Fruit fly (Drosophila melanogaster) whole organism, embryonic: Measurements from ENCODE around the gene TkR86C.

Source experiments
- Adf1 ChIP-seq: fragments of 200-800 bp; sonication (Bioruptor generic); IDR thresholded peaks from 2 replicates; pipeline ENCODE4 v1.3.6; 2022; ENCODE audit warnings: missing biosample characterization, missing genetic modification characterization
- Atf-2 ChIP-seq: fragments of 200-800 bp; sonication (Bioruptor generic); optimal IDR thresholded peaks from 2 replicates; lab custom pipeline; 2016; ENCODE audit warnings: missing biosample characterization, missing genetic modification characterization
- Atf6 ChIP-seq: fragments of 200-800 bp; sonication (Bioruptor generic); IDR thresholded peaks from 2 replicates; pipeline ENCODE4 v1.3.6; 2022; ENCODE audit warnings: missing biosample characterization, missing genetic modification characterization
- BEAF-32 ChIP-seq: fragments of 200-800 bp; sonication (Bioruptor generic); optimal IDR thresholded peaks from 3 replicates; lab custom pipeline; 2017; ENCODE audit warnings: missing biosample characterization, missing genetic modification characterization, mild to moderate bottlenecking, moderate library complexity, missing genetic modification reagents
- Bgb ChIP-seq: fragments of 200-800 bp; sonication (Bioruptor generic); IDR thresholded peaks from 2 replicates; pipeline ENCODE4 v1.3.6; 2022; ENCODE audit warnings: missing biosample characterization, missing genetic modification characterization; ENCODE audit not compliant: partially characterized antibody
- CG11695 ChIP-seq: fragments of 200-800 bp; sonication (Bioruptor generic); IDR thresholded peaks from 3 replicates; pipeline ENCODE4 v1.3.6; 2022; ENCODE audit warnings: missing biosample characterization, missing genetic modification characterization
- CG11723 ChIP-seq: fragments of 200-800 bp; sonication (Bioruptor generic); optimal IDR thresholded peaks from 2 replicates; lab custom pipeline; 2017; ENCODE audit warnings: missing biosample characterization, mild to moderate bottlenecking, missing genetic modification characterization
- CG12071 ChIP-seq: fragments of 200-800 bp; sonication (Bioruptor generic); optimal IDR thresholded peaks from 3 replicates; lab custom pipeline; 2018; ENCODE audit warnings: missing biosample characterization, mild to moderate bottlenecking, missing genetic modification characterization
- CG13624 ChIP-seq: fragments of 200-800 bp; sonication (Bioruptor generic); optimal IDR thresholded peaks from 2 replicates; lab custom pipeline; 2016; ENCODE audit warnings: missing biosample characterization, missing genetic modification characterization
- CG14965 ChIP-seq: fragments of 200-800 bp; sonication (Bioruptor generic); optimal IDR thresholded peaks from 2 replicates; lab custom pipeline; 2016; ENCODE audit warnings: missing biosample characterization, missing genetic modification characterization, borderline replicate concordance
- CG15479 ChIP-seq: fragments of 200-800 bp; sonication (Bioruptor generic); optimal IDR thresholded peaks from 3 replicates; lab custom pipeline; 2019; ENCODE audit warnings: missing biosample characterization, mild to moderate bottlenecking, missing genetic modification characterization, moderate library complexity
- CG16813 ChIP-seq: fragments of 200-800 bp; sonication (Bioruptor generic); IDR thresholded peaks from 3 replicates; pipeline ENCODE4 v1.3.6; 2022; ENCODE audit warnings: missing biosample characterization, missing genetic modification characterization; ENCODE audit not compliant: partially characterized antibody
- CG1792 ChIP-seq: fragments of 200-800 bp; sonication (Bioruptor generic); optimal IDR thresholded peaks from 2 replicates; lab custom pipeline; 2016; ENCODE audit warnings: missing biosample characterization, missing genetic modification characterization
- CG31224 ChIP-seq: fragments of 200-800 bp; sonication (Bioruptor generic); IDR thresholded peaks from 2 replicates; pipeline ENCODE4 v1.3.6; 2022; ENCODE audit warnings: missing biosample characterization, missing genetic modification characterization
- CG34224 ChIP-seq: fragments of 200-800 bp; sonication (Bioruptor generic); IDR thresholded peaks from 3 replicates; pipeline ENCODE4 v1.3.6; 2022; ENCODE audit warnings: missing biosample characterization, missing genetic modification characterization; ENCODE audit not compliant: partially characterized antibody
- CG3726 ChIP-seq: fragments of 200-800 bp; sonication (Bioruptor generic); IDR thresholded peaks from 3 replicates; pipeline ENCODE4, ENCODE4 v1.3.6; 2022; ENCODE audit warnings: missing biosample characterization, missing genetic modification characterization
- CG4282 ChIP-seq: fragments of 200-800 bp; sonication (Bioruptor generic); optimal IDR thresholded peaks from 2 replicates; lab custom pipeline; 2016; ENCODE audit warnings: missing biosample characterization, missing genetic modification characterization
- CG4730 ChIP-seq: fragments of 200-800 bp; sonication (Bioruptor generic); IDR thresholded peaks from 2 replicates; pipeline ENCODE4 v1.3.6; 2022; ENCODE audit warnings: missing biosample characterization, missing genetic modification characterization
- CG6272 ChIP-seq: fragments of 200-800 bp; sonication (Bioruptor generic); IDR thresholded peaks from 2 replicates; pipeline ENCODE4 v1.3.6; 2022; ENCODE audit warnings: missing biosample characterization, missing genetic modification characterization
- CG6683 ChIP-seq: fragments of 200-800 bp; sonication (Bioruptor generic); optimal IDR thresholded peaks from 2 replicates; lab custom pipeline; 2017; ENCODE audit warnings: missing biosample characterization, mild to moderate bottlenecking, missing genetic modification characterization, missing genetic modification reagents
- CG7271 ChIP-seq: fragments of 200-800 bp; sonication (Bioruptor generic); optimal IDR thresholded peaks from 2 replicates; lab custom pipeline; 2018; ENCODE audit warnings: missing biosample characterization, mild to moderate bottlenecking, missing genetic modification characterization, moderate library complexity
- CG8388 ChIP-seq: fragments of 200-800 bp; sonication (Bioruptor generic); optimal IDR thresholded peaks from 2 replicates; lab custom pipeline; 2019; ENCODE audit warnings: missing biosample characterization, mild to moderate bottlenecking, missing genetic modification characterization, moderate library complexity
- CG8765 ChIP-seq: fragments of 200-800 bp; sonication (Bioruptor generic); IDR thresholded peaks from 2 replicates; pipeline ENCODE4 v1.3.6; 2022; ENCODE audit warnings: missing biosample characterization, missing genetic modification characterization
- CG9609 ChIP-seq: fragments of 200-800 bp; sonication (Bioruptor generic); optimal IDR thresholded peaks from 3 replicates; lab custom pipeline; 2016; ENCODE audit warnings: missing biosample characterization, missing genetic modification characterization
- CG9727 ChIP-seq: fragments of 200-800 bp; sonication (Bioruptor generic); optimal IDR thresholded peaks from 3 replicates; lab custom pipeline; 2017; ENCODE audit warnings: missing biosample characterization, mild to moderate bottlenecking, missing genetic modification characterization
- CoRest ChIP-seq: fragments of 200-800 bp; sonication (Bioruptor generic); optimal IDR thresholded peaks from 3 replicates; lab custom pipeline; 2018; ENCODE audit warnings: missing biosample characterization, mild to moderate bottlenecking, missing genetic modification characterization, moderate library complexity
- Gug ChIP-seq: fragments of 200-800 bp; sonication (Bioruptor generic); IDR thresholded peaks from 4 replicates; pipeline ENCODE4 v1.3.6; 2022; ENCODE audit warnings: missing biosample characterization, missing genetic modification characterization
- Lpt ChIP-seq: fragments of >200 bp; optimal IDR thresholded peaks from 2 replicates; lab custom pipeline; 2018; ENCODE audit warnings: missing biosample characterization, missing genetic modification characterization
- Mes4 ChIP-seq: fragments of 200-800 bp; sonication (Bioruptor generic); optimal IDR thresholded peaks from 2 replicates; lab custom pipeline; 2016; ENCODE audit warnings: missing biosample characterization, missing genetic modification characterization
- Mrtf ChIP-seq: fragments of 200-800 bp; sonication (Bioruptor generic); IDR thresholded peaks from 3 replicates; pipeline ENCODE4 v1.3.6; 2022; ENCODE audit warnings: missing biosample characterization, missing genetic modification characterization
- Nf-YB ChIP-seq: fragments of 200-800 bp; sonication (Bioruptor generic); optimal IDR thresholded peaks from 3 replicates; lab custom pipeline; 2019; ENCODE audit warnings: missing biosample characterization, mild to moderate bottlenecking, missing genetic modification characterization, moderate library complexity
- Side ChIP-seq: fragments of 200-800 bp; sonication (Bioruptor generic); optimal IDR thresholded peaks from 2 replicates; lab custom pipeline; 2016; ENCODE audit warnings: missing biosample characterization, missing genetic modification characterization
- Stat92E ChIP-seq, 3 experiments: fragments of >200 bp in 2 of 3; fragments of 200-800 bp in 1 of 3; sonication (Bioruptor generic) in 1 of 3; optimal IDR thresholded peaks; 2 replicates each; lab custom pipeline; 2017 to 2019; ENCODE audit warnings: missing biosample characterization in 3 of 3, missing genetic modification characterization in 3 of 3, mild to moderate bottlenecking in 1 of 3, moderate library complexity in 1 of 3
- Taf1 ChIP-seq: fragments of 200-800 bp; sonication (Bioruptor generic); IDR thresholded peaks from 2 replicates; pipeline ENCODE4 v1.3.6; 2022; ENCODE audit warnings: missing biosample characterization, missing genetic modification characterization
- ap ChIP-seq: fragments of 200-800 bp; sonication (Bioruptor generic); IDR thresholded peaks from 2 replicates; pipeline ENCODE4 v1.3.6; 2022; ENCODE audit warnings: missing biosample characterization, missing genetic modification characterization
- disco-r ChIP-seq: fragments of 200-800 bp; sonication (Bioruptor generic); optimal IDR thresholded peaks from 2 replicates; lab custom pipeline; 2016; ENCODE audit warnings: missing biosample characterization, missing genetic modification characterization
- dm ChIP-seq: fragments of 200-800 bp; sonication (Bioruptor generic); optimal IDR thresholded peaks from 3 replicates; lab custom pipeline; 2016; ENCODE audit warnings: missing biosample characterization, missing genetic modification characterization
- en ChIP-seq: fragments of 200-800 bp; sonication (Bioruptor generic); optimal IDR thresholded peaks from 2 replicates; lab custom pipeline; 2016; ENCODE audit warnings: missing biosample characterization, missing genetic modification characterization
- eve ChIP-seq, 2 experiments: fragments of >200 bp; optimal IDR thresholded peaks; 2 replicates each; lab custom pipeline; 2017; ENCODE audit warnings: missing biosample characterization in 2 of 2, missing genetic modification characterization in 2 of 2
- fu2 ChIP-seq: fragments of 200-800 bp; sonication (Bioruptor generic); optimal IDR thresholded peaks from 2 replicates; lab custom pipeline; 2016; ENCODE audit warnings: missing biosample characterization, missing genetic modification characterization
- gt ChIP-seq: fragments of 200-800 bp; sonication (Bioruptor generic); IDR thresholded peaks from 2 replicates; pipeline ENCODE4 v1.3.6; 2022; ENCODE audit warnings: missing biosample characterization, missing genetic modification characterization
- hth ChIP-seq: fragments of >200 bp; optimal IDR thresholded peaks from 2 replicates; lab custom pipeline; 2017; ENCODE audit warnings: inconsistent platforms
- kay ChIP-seq: fragments of 200-800 bp; sonication (Bioruptor generic); optimal IDR thresholded peaks from 2 replicates; lab custom pipeline; 2016; ENCODE audit warnings: missing biosample characterization, missing genetic modification characterization
- lola ChIP-seq, 3 experiments: fragments of >200 bp in 2 of 3; fragments of 200-800 bp in 1 of 3; sonication (Bioruptor generic) in 1 of 3; optimal IDR thresholded peaks; 2 replicates each; lab custom pipeline; 2017 to 2019; ENCODE audit warnings: missing biosample characterization in 3 of 3, missing genetic modification characterization in 3 of 3, mild to moderate bottlenecking in 1 of 3, moderate library complexity in 1 of 3
- mld ChIP-seq: fragments of 200-800 bp; sonication (Bioruptor generic); IDR thresholded peaks from 3 replicates; pipeline ENCODE4 v1.3.6; 2022; ENCODE audit warnings: missing biosample characterization, missing genetic modification characterization; ENCODE audit not compliant: partially characterized antibody
- pfk ChIP-seq: fragments of 200-800 bp; sonication (Bioruptor generic); optimal IDR thresholded peaks from 2 replicates; lab custom pipeline; 2018; ENCODE audit warnings: missing biosample characterization, mild to moderate bottlenecking, missing genetic modification characterization, moderate library complexity
- phol ChIP-seq: fragments of 200-800 bp; sonication (Bioruptor generic); optimal IDR thresholded peaks from 3 replicates; lab custom pipeline; 2018; ENCODE audit warnings: missing biosample characterization, mild to moderate bottlenecking, missing genetic modification characterization, moderate library complexity
- rib ChIP-seq: fragments of 200-800 bp; sonication (Bioruptor generic); IDR thresholded peaks from 2 replicates; pipeline ENCODE4 v1.3.6; 2022; ENCODE audit warnings: missing biosample characterization, missing genetic modification characterization
- stc ChIP-seq: fragments of 200-800 bp; sonication (Bioruptor generic); IDR thresholded peaks from 2 replicates; pipeline ENCODE4 v1.3.6; 2022; ENCODE audit warnings: missing biosample characterization, missing genetic modification characterization
- tup ChIP-seq: fragments of 200-800 bp; sonication (Bioruptor generic); optimal IDR thresholded peaks from 2 replicates; lab custom pipeline; 2016; ENCODE audit warnings: missing biosample characterization, mild to moderate bottlenecking, missing genetic modification characterization, moderate library complexity
- tx ChIP-seq: fragments of 200-800 bp; sonication (Bioruptor generic); optimal IDR thresholded peaks from 2 replicates; lab custom pipeline; 2016; ENCODE audit warnings: missing biosample characterization, missing genetic modification characterization

Gene TkR86C

dm6 chr3R:10688835-10689234, 62.2 kb downstream of the TkR86C start (continued):
- TF ChIP-seq Adf1 (GFP tag; lab: Robert Waterston, UW) (no peak), tx (GFP tag; lab: Kevin White, UChicago) (no peak), phol (tag; lab: Kevin White, UChicago) (peak; percentile 5), CG11723 (GFP tag; lab: Kevin White, UChicago) (no peak), en (GFP tag; lab: Kevin White, UChicago) (no peak), gt (GFP tag; lab: Robert Waterston, UW) (no peak), pfk (GFP tag; lab: Kevin White, UChicago) (no peak), CG7271 (tag; lab: Kevin White, UChicago) (no peak), Taf1 (GFP tag; lab: Robert Waterston, UW) (peak; percentile 53), CG8388 (no peak), Mes4 (GFP tag; lab: Kevin White, UChicago) (no peak), BEAF-32 (GFP tag; lab: Kevin White, UChicago) (no peak), CG4282 (GFP tag; lab: Kevin White, UChicago) (no peak), CG9609 (GFP tag; lab: Kevin White, UChicago) (no peak), fu2 (GFP tag; lab: Kevin White, UChicago) (no peak), Nf-YB (GFP tag; lab: Kevin White, UChicago) (no peak), Bgb (no peak), CG1792 (GFP tag; lab: Kevin White, UChicago) (no peak), CG6683 (GFP tag; lab: Kevin White, UChicago) (no peak), eve (GFP tag; optimal IDR thresholded peaks at IDR 0.05; lab: Kevin White, UChicago) (no peak), ap (GFP tag; lab: Robert Waterston, UW) (no peak), CG31224 (GFP tag; lab: Robert Waterston, UW) (peak; percentile 66), CG12071 (GFP tag; lab: Kevin White, UChicago) (peak; percentile 10), stc (no peak), CG16813 (GFP tag; lab: Robert Waterston, UW) (no peak), CG6272 (GFP tag; lab: Robert Waterston, UW) (0 out of 2 replicates have a peak, but pooled peaks have one; percentile 20), Atf6 (GFP tag; lab: Robert Waterston, UW) (peak; percentile 75), Mrtf (peak; percentile 42; the same call in 1 of the 3 replicates), Side (no peak), rib (GFP tag; lab: Robert Waterston, UW) (peak; percentile 23; the same call in 1 of the 2 replicates), kay (GFP tag; lab: Kevin White, UChicago) (peak; percentile 5), mld (GFP tag; lab: Robert Waterston, UW) (no peak), lola (GFP tag; optimal IDR thresholded peaks at IDR 0.05; lab: Kevin White, UChicago) (no peak), CG11695 (peak; percentile 62; the same call in 1 of the 3 replicates), CG15479 (GFP tag; lab: Kevin White, UChicago) (no peak), CG13624 (GFP tag; lab: Kevin White, UChicago) (no peak), disco-r (no peak), CG3726 (GFP tag; lab: Robert Waterston, UW) (no peak), tup (GFP tag; lab: Kevin White, UChicago) (peak; percentile 7), Stat92E (GFP tag; optimal IDR thresholded peaks at IDR 0.05; lab: Kevin White, UChicago) (no peak), CG34224 (GFP tag; lab: Robert Waterston, UW) (no peak), hth (no peak), CoRest (tag; lab: Kevin White, UChicago) (peak; percentile 41), Atf-2 (GFP tag; lab: Kevin White, UChicago) (no peak), Gug (GFP tag; lab: Robert Waterston, UW) (no peak), CG9727 (GFP tag; lab: Kevin White, UChicago) (peak; percentile 51), dm (GFP tag; lab: Kevin White, UChicago) (no peak), Lpt (GFP tag; lab: Kevin White, UChicago) (no peak), CG14965 (GFP tag; lab: Kevin White, UChicago) (no peak), CG8765 (GFP tag; lab: Robert Waterston, UW) (0 out of 2 replicates have a peak, but pooled peaks have one; percentile 24), CG4730 (GFP tag; lab: Robert Waterston, UW) (peak; percentile 40; the same call in 1 of the 2 replicates)
